Worm (Caenorhabditis elegans) whole organism, young adult: ENCODE measurements around the gene Y6G8.8.
A peak's percentile ranks its signal among the peaks of the same experiment; 100 is the strongest.
"Not testable (repeated sequence)": the region's sequence is repeated elsewhere in the genome, so short reads cannot be mapped to it uniquely, and the experiment has no call there.

Experiments used
- B0035.1 ChIP-seq: sonication (generic microtip); optimal IDR thresholded peaks from 2 replicates; lab custom pipeline; 2016; ENCODE audit warnings: missing genetic modification characterization, mild to moderate bottlenecking, missing compliant biosample characterization, missing genotype, missing genetic modification reagents
- B0336.3 ChIP-seq: fragments of 200-800 bp; sonication (Bioruptor generic); IDR thresholded peaks from 2 replicates; pipeline ENCODE4 v1.3.6; 2022; ENCODE audit warnings: missing genetic modification characterization, missing compliant biosample characterization
- F37B4.10 ChIP-seq: fragments of 200-800 bp; sonication (Bioruptor generic); IDR thresholded peaks from 2 replicates; pipeline ENCODE4 v1.3.6; 2022; ENCODE audit warnings: missing genetic modification characterization, missing compliant biosample characterization
- K11D2.4 ChIP-seq: fragments of 200-800 bp; sonication (Bioruptor generic); IDR thresholded peaks from 2 replicates; pipeline ENCODE4 v1.3.6; 2022; ENCODE audit warnings: missing genetic modification reagents, missing genetic modification characterization, missing compliant biosample characterization
- Y53F4B.3 ChIP-seq: fragments of 200-800 bp; sonication (Bioruptor generic); IDR thresholded peaks from 2 replicates; pipeline ENCODE4 v1.3.6; 2022; ENCODE audit warnings: missing genetic modification reagents, missing genetic modification characterization, missing compliant biosample characterization
- Y53G8AR.9 ChIP-seq: fragments of 200-800 bp; sonication (Bioruptor generic); conservative IDR thresholded peaks from 2 replicates; pipeline ENCODE4 v1.3.6; 2022; ENCODE audit warnings: missing genetic modification reagents, missing genetic modification characterization, missing compliant biosample characterization
- Y67H2A.10 ChIP-seq: fragments of 200-800 bp; sonication (Bioruptor generic); conservative IDR thresholded peaks from 2 replicates; pipeline ENCODE4 v1.3.6; 2022; ENCODE audit warnings: missing genetic modification reagents, missing genetic modification characterization, missing compliant biosample characterization
- ama-1 ChIP-seq, 3 experiments: fragments of 150-350 bp in 1 of 3; sonication (generic microtip) in 2 of 3; optimal IDR thresholded peaks; 2 replicates each; lab custom pipeline; 2014 to 2018; ENCODE audit warnings: missing biosample characterization in 2 of 3, missing genetic modification characterization in 2 of 3, missing genetic modification reagents in 2 of 3
- atf-7 ChIP-seq: sonication (generic microtip); optimal IDR thresholded peaks from 2 replicates; lab custom pipeline; 2017; ENCODE audit warnings: mild to moderate bottlenecking, missing genetic modification characterization, missing compliant biosample characterization
- attf-6 ChIP-seq: fragments of 200-800 bp; sonication (Bioruptor generic); IDR thresholded peaks from 2 replicates; pipeline ENCODE4 v1.3.6; 2022; ENCODE audit warnings: missing genetic modification reagents, missing genetic modification characterization, missing compliant biosample characterization
- cebp-2 ChIP-seq: fragments of 200-800 bp; sonication (Bioruptor generic); IDR thresholded peaks from 2 replicates; pipeline ENCODE4 v1.3.6; 2022; ENCODE audit warnings: missing genetic modification characterization, missing compliant biosample characterization
- dpff-1 ChIP-seq: sonication (generic microtip); optimal IDR thresholded peaks from 2 replicates; lab custom pipeline; 2017; ENCODE audit warnings: mild to moderate bottlenecking, missing genetic modification characterization, missing compliant biosample characterization
- dpl-1 ChIP-seq: fragments of 150-350 bp; optimal IDR thresholded peaks from 2 replicates; lab custom pipeline; 2014; ENCODE audit warnings: missing biosample characterization, missing genetic modification reagents, missing genetic modification characterization
- ets-4 ChIP-seq: fragments of 200-800 bp; sonication (Bioruptor generic); optimal IDR thresholded peaks from 2 replicates; lab custom pipeline; 2018; ENCODE audit warnings: mild to moderate bottlenecking, missing genetic modification characterization, missing compliant biosample characterization
- him-1 ChIP-seq: sonication (generic microtip); optimal IDR thresholded peaks from 2 replicates; lab custom pipeline; 2016; ENCODE audit warnings: missing genotype, missing genetic modification reagents, missing genetic modification characterization, missing compliant biosample characterization
- hmg-1.2 ChIP-seq: fragments of 200-800 bp; sonication (Bioruptor generic); IDR thresholded peaks from 2 replicates; pipeline ENCODE4 v1.3.6; 2022; ENCODE audit warnings: missing genetic modification reagents, missing genetic modification characterization, missing compliant biosample characterization
- hsf-1 ChIP-seq: fragments of 200-800 bp; sonication (Bioruptor generic); IDR thresholded peaks from 2 replicates; pipeline ENCODE4 v1.3.6; 2022; ENCODE audit warnings: missing genetic modification reagents, missing genetic modification characterization, missing compliant biosample characterization
- lin-35 ChIP-seq, 3 experiments: fragments of 150-350 bp in 2 of 3; sonication (generic microtip) in 1 of 3; optimal IDR thresholded peaks; 2 replicates each; lab custom pipeline; 2014 to 2018; ENCODE audit warnings: missing biosample characterization in 3 of 3, missing genetic modification characterization in 3 of 3, missing genetic modification reagents in 3 of 3
- lin-40 ChIP-seq: sonication (generic microtip); optimal IDR thresholded peaks from 2 replicates; lab custom pipeline; 2016; ENCODE audit warnings: missing genetic modification characterization, mild to moderate bottlenecking, missing compliant biosample characterization, missing genotype, missing genetic modification reagents
- lsl-1 ChIP-seq: fragments of 200-800 bp; sonication (Bioruptor generic); optimal IDR thresholded peaks from 2 replicates; lab custom pipeline; 2018; ENCODE audit warnings: mild to moderate bottlenecking, missing genetic modification characterization, moderate library complexity, missing compliant biosample characterization
- madf-10 ChIP-seq: sonication (generic microtip); optimal IDR thresholded peaks from 2 replicates; lab custom pipeline; 2016; ENCODE audit warnings: mild to moderate bottlenecking, missing genetic modification characterization, missing compliant biosample characterization
- madf-3 ChIP-seq: fragments of 200-800 bp; sonication (Bioruptor generic); IDR thresholded peaks from 2 replicates; pipeline ENCODE4 v1.3.6; 2022; ENCODE audit warnings: missing genetic modification reagents, missing genetic modification characterization, missing compliant biosample characterization
- madf-6 ChIP-seq: fragments of 200-800 bp; sonication (Bioruptor generic); IDR thresholded peaks from 2 replicates; pipeline ENCODE4 v1.3.6; 2022; ENCODE audit warnings: missing genetic modification reagents, missing genetic modification characterization, missing compliant biosample characterization
- madf-8 ChIP-seq: fragments of 200-800 bp; sonication (Bioruptor generic); conservative IDR thresholded peaks from 2 replicates; pipeline ENCODE4 v1.3.6; 2022; ENCODE audit warnings: missing genetic modification reagents, missing genetic modification characterization, missing compliant biosample characterization
- mcd-1 ChIP-seq: fragments of 200-800 bp; sonication (Bioruptor generic); IDR thresholded peaks from 2 replicates; pipeline ENCODE4 v1.3.6; 2022; ENCODE audit warnings: missing genetic modification reagents, missing genetic modification characterization, missing compliant biosample characterization
- mxl-1 ChIP-seq: sonication (generic microtip); optimal IDR thresholded peaks from 2 replicates; lab custom pipeline; 2016; ENCODE audit warnings: missing genetic modification characterization, missing compliant biosample characterization
- nfyb-1 ChIP-seq: fragments of 200-800 bp; sonication (Bioruptor generic); IDR thresholded peaks from 2 replicates; pipeline ENCODE4 v1.3.6; 2022; ENCODE audit warnings: missing genetic modification reagents, missing genetic modification characterization, missing compliant biosample characterization
- nhr-27 ChIP-seq: fragments of 200-800 bp; sonication (Bioruptor generic); optimal IDR thresholded peaks from 2 replicates; lab custom pipeline; 2018; ENCODE audit warnings: mild to moderate bottlenecking, missing genetic modification characterization, moderate library complexity, missing compliant biosample characterization
- nhr-90 ChIP-seq: sonication (generic microtip); optimal IDR thresholded peaks from 2 replicates; lab custom pipeline; 2016; ENCODE audit warnings: missing genotype, mild to moderate bottlenecking, missing genetic modification characterization, missing compliant biosample characterization
- rcor-1 ChIP-seq: fragments of 200-800 bp; sonication (Bioruptor generic); IDR thresholded peaks from 2 replicates; pipeline ENCODE4 v1.3.6; 2022; ENCODE audit warnings: missing genetic modification reagents, missing genetic modification characterization, missing compliant biosample characterization
- repo-1 ChIP-seq: sonication (generic microtip); optimal IDR thresholded peaks from 2 replicates; lab custom pipeline; 2017; ENCODE audit warnings: mild to moderate bottlenecking, missing genetic modification characterization, missing compliant biosample characterization
- rpc-1 ChIP-seq, 2 experiments: fragments of 150-350 bp in 1 of 2; sonication (generic microtip) in 1 of 2; optimal IDR thresholded peaks; 2 replicates each; lab custom pipeline; 2014 to 2018; ENCODE audit warnings: missing biosample characterization in 1 of 2, missing genetic modification characterization in 1 of 2, missing genetic modification reagents in 1 of 2, missing genotype in 1 of 2
- tbp1 ChIP-seq: fragments of 200-800 bp; sonication (Bioruptor generic); optimal IDR thresholded peaks from 2 replicates; lab custom pipeline; 2018; ENCODE audit warnings: mild to moderate bottlenecking, missing genetic modification characterization, missing compliant biosample characterization
- xnd-1 ChIP-seq: sonication (generic microtip); optimal IDR thresholded peaks from 2 replicates; lab custom pipeline; 2016; ENCODE audit warnings: missing genotype, missing genetic modification reagents, missing genetic modification characterization, missing compliant biosample characterization

Gene Y6G8.8

ce11 chrV:17601520-17601919, 18.8 kb upstream of the Y6G8.8 start, which contains the start of gene ztf-25:
ztf-25 (plus strand) TSS chrV:17601820.
- no peak for TF ChIP-seq lin-35 (GFP tag; optimal IDR thresholded peaks at IDR 0.05; lab: Kevin White, UChicago)
- no peak for TF ChIP-seq rcor-1 (GFP tag; lab: Robert Waterston, UW)
- TF ChIP-seq madf-6 (GFP tag; lab: Robert Waterston, UW) = 0 out of 2 replicates have a peak, but pooled peaks have one; percentile 25

ce11 chrV:17606050-17606449, 14.3 kb upstream of the Y6G8.8 start, which contains the start of gene Y6G8.16:
Y6G8.16 (plus strand) TSS chrV:17606350.
- TF ChIP-seq F37B4.10 (GFP tag; lab: Robert Waterston, UW) = 0 out of 2 replicates have a peak, but pooled peaks have one; percentile 39

- TF ChIP-seq tbp1 (GFP tag; lab: Kevin White, UChicago) (no peak), dpl-1 (GFP tag; lab: Kevin White, UChicago) (no peak), cebp-2 (GFP tag; lab: Robert Waterston, UW) (no peak), atf-7 (no peak), mcd-1 (GFP tag; lab: Robert Waterston, UW) (no peak), nfyb-1 (no peak), Y53G8AR.9 (GFP tag; lab: Robert Waterston, UW) (no peak), hmg-1.2 (no peak), Y67H2A.10 (GFP tag; lab: Robert Waterston, UW) (no peak), nhr-90 (tag; lab: Kevin White, UChicago) (no peak), xnd-1 (tag; lab: Kevin White, UChicago) (no peak), Y53F4B.3 (GFP tag; lab: Robert Waterston, UW) (no peak), madf-3 (no peak)
- TF ChIP-seq, all 124 proteins: peak for 0
These were observed 12.6 kb upstream of the Y6G8.8 start, which contains the start of gene srz-91 for ce11 chrV:17607797-17608196. srz-91 (plus strand) TSS chrV:17608097.

DNA sequence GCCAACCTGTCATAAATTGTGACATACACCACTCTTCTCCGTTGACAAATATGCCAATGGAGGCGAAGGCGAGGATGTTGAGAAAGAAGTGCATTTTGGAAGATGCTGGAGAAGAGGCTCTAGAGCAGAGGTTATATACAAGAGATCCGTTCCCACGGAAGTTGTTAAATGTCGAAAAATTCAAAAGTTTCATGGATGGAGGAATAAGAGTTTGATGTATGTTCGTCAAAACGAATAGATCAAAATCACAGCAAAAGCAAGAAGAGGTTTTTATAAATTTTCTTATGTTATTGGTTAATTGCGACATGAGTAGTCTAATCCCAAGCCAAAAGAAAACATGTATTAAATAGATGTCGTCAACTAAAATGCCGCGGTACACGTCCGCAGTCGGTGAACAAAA, 9.9 kb upstream of the Y6G8.8 start, which contains the start of gene Y6G8.15:
Y6G8.15 (minus strand) TSS at position 101 of the 400 bp plus-strand sequence.
- TF ChIP-seq ets-4 (GFP tag; lab: Kevin White, UChicago); lsl-1 (GFP tag; lab: Kevin White, UChicago); hsf-1 (GFP tag; lab: Robert Waterston, UW): not testable (repeated sequence)

- TF ChIP-seq nhr-27 (tag; lab: Kevin White, UChicago) = no peak
- TF ChIP-seq him-1 = no peak
- no peak for TF ChIP-seq madf-8 (GFP tag; lab: Robert Waterston, UW)
- no peak for TF ChIP-seq ama-1 (optimal IDR thresholded peaks at IDR 0.05; lab: Kevin White, UChicago)
- no peak for TF ChIP-seq ama-1 (GFP tag; optimal IDR thresholded peaks at IDR 0.05; lab: Kevin White, UChicago)
- TF ChIP-seq mxl-1 = no peak
- no peak for TF ChIP-seq madf-10
- no peak for TF ChIP-seq B0035.1 (tag; lab: Kevin White, UChicago)
- no peak for TF ChIP-seq cebp-2 (GFP tag; lab: Robert Waterston, UW)
- no peak for TF ChIP-seq B0336.3 (GFP tag; lab: Robert Waterston, UW)
These were observed 6.1 kb upstream of the Y6G8.8 start, which contains the start of gene Y6G8.14 for ce11 chrV:17614251-17614650. Y6G8.14 (minus strand) TSS chrV:17614351.

ce11 chrV:17615609-17616008, 4.8 kb upstream of the Y6G8.8 start, which contains the start of gene Y6G8.5:
Y6G8.5 (minus strand) TSS chrV:17615709.
- TF ChIP-seq rpc-1 (optimal IDR thresholded peaks at IDR 0.05; lab: Kevin White, UChicago) = no peak
- TF ChIP-seq rpc-1 (tag; optimal IDR thresholded peaks at IDR 0.05; lab: Kevin White, UChicago) = no peak
- TF ChIP-seq lin-40 (tag; lab: Kevin White, UChicago) = no peak
- no peak for TF ChIP-seq F37B4.10 (GFP tag; lab: Robert Waterston, UW)
- TF ChIP-seq attf-6 (GFP tag; lab: Robert Waterston, UW) = no peak
- TF ChIP-seq K11D2.4 (GFP tag; lab: Robert Waterston, UW) = no peak
- TF ChIP-seq ama-1 (optimal IDR thresholded peaks at IDR 0.05; lab: Kevin White, UChicago) = no peak
- TF ChIP-seq ama-1 (GFP tag; optimal IDR thresholded peaks at IDR 0.05; lab: Kevin White, UChicago) = no peak
- TF ChIP-seq B0035.1 (tag; lab: Kevin White, UChicago) = no peak
- no peak for TF ChIP-seq dpff-1 (tag; lab: Kevin White, UChicago)
- no peak for TF ChIP-seq repo-1 (tag; lab: Kevin White, UChicago)
